Fruit fly (Drosophila melanogaster) whole organism, adult: ENCODE data around the gene CG32454.
A peak's percentile ranks its signal among the peaks of the same experiment; 100 is the strongest.

Experiments
- CG11617 ChIP-seq: fragments of 200-800 bp; sonication (Bioruptor generic); optimal IDR thresholded peaks from 2 replicates; lab custom pipeline; 2017; ENCODE audit warnings: mild to moderate bottlenecking, missing biosample characterization, missing genetic modification reagents, missing genetic modification characterization
- CG12768 ChIP-seq: fragments of 200-800 bp; sonication (Bioruptor generic); optimal IDR thresholded peaks from 2 replicates; lab custom pipeline; 2017; ENCODE audit warnings: missing biosample characterization, missing genetic modification characterization, mild to moderate bottlenecking, moderate library complexity, missing genetic modification reagents
- CG14711 ChIP-seq: fragments of 200-800 bp; sonication (Bioruptor generic); optimal IDR thresholded peaks from 2 replicates; lab custom pipeline; 2018; ENCODE audit warnings: missing biosample characterization, mild to moderate bottlenecking, missing genetic modification characterization, moderate library complexity
- CG1620 ChIP-seq: fragments of 200-800 bp; sonication (Bioruptor generic); optimal IDR thresholded peaks from 2 replicates; lab custom pipeline; 2016; ENCODE audit warnings: missing biosample characterization, missing genetic modification characterization
- CG33017 ChIP-seq: fragments of 200-800 bp; sonication (Bioruptor generic); optimal IDR thresholded peaks from 2 replicates; lab custom pipeline; 2018; ENCODE audit warnings: missing biosample characterization, mild to moderate bottlenecking, missing genetic modification characterization, moderate library complexity
- CG5204 ChIP-seq: fragments of 200-800 bp; sonication (Bioruptor generic); optimal IDR thresholded peaks from 2 replicates; lab custom pipeline; 2016; ENCODE audit warnings: missing biosample characterization, missing genetic modification characterization
- CG7045 ChIP-seq: fragments of 200-800 bp; sonication (Bioruptor generic); optimal IDR thresholded peaks from 2 replicates; lab custom pipeline; 2017; ENCODE audit warnings: missing biosample characterization, mild to moderate bottlenecking, missing genetic modification characterization
- CG7101 ChIP-seq: fragments of 200-800 bp; sonication (Bioruptor generic); optimal IDR thresholded peaks from 2 replicates; lab custom pipeline; 2018; ENCODE audit warnings: missing biosample characterization, mild to moderate bottlenecking, missing genetic modification characterization, moderate library complexity
- Clk ChIP-seq: fragments of 200-800 bp; sonication (Bioruptor generic); optimal IDR thresholded peaks from 2 replicates; lab custom pipeline; 2017; ENCODE audit warnings: missing biosample characterization, missing genetic modification characterization
- Crg-1 ChIP-seq: fragments of 200-800 bp; sonication (Bioruptor generic); optimal IDR thresholded peaks from 2 replicates; lab custom pipeline; 2016; ENCODE audit warnings: missing biosample characterization, missing genetic modification characterization
- Hr96 ChIP-seq: fragments of 200-800 bp; sonication (Bioruptor generic); optimal IDR thresholded peaks from 2 replicates; lab custom pipeline; 2016; ENCODE audit warnings: missing biosample characterization, missing genetic modification characterization
- Mnt ChIP-seq: fragments of 200-800 bp; sonication (Bioruptor generic); optimal IDR thresholded peaks from 2 replicates; lab custom pipeline; 2016; ENCODE audit warnings: missing biosample characterization, mild to moderate bottlenecking, missing genetic modification characterization
- bab1 ChIP-seq: fragments of 200-800 bp; sonication (Bioruptor generic); optimal IDR thresholded peaks from 3 replicates; lab custom pipeline; 2019; ENCODE audit warnings: missing biosample characterization, mild to moderate bottlenecking, missing genetic modification characterization, moderate library complexity
- cic ChIP-seq: fragments of 200-800 bp; sonication (Bioruptor generic); optimal IDR thresholded peaks from 2 replicates; lab custom pipeline; 2017; ENCODE audit warnings: missing biosample characterization, mild to moderate bottlenecking, missing genetic modification characterization, moderate library complexity
- cnc ChIP-seq, 2 experiments: fragments of >200 bp; optimal IDR thresholded peaks; 2 replicates each; lab custom pipeline; 2017
- kay ChIP-seq: fragments of 200-800 bp; sonication (Bioruptor generic); peaks from one replicate; lab custom pipeline; 2016; ENCODE audit warnings: missing biosample characterization, missing genetic modification characterization, borderline replicate concordance
- ovo ChIP-seq: fragments of 200-800 bp; sonication (Bioruptor generic); optimal IDR thresholded peaks from 2 replicates; lab custom pipeline; 2016; ENCODE audit warnings: missing biosample characterization, missing genetic modification characterization
- pad ChIP-seq: fragments of 200-800 bp; sonication (Bioruptor generic); optimal IDR thresholded peaks from 3 replicates; lab custom pipeline; 2017; ENCODE audit warnings: missing biosample characterization, missing genetic modification characterization, mild to moderate bottlenecking, moderate library complexity, missing genetic modification reagents
- tj ChIP-seq: fragments of 200-800 bp; sonication (Bioruptor generic); optimal IDR thresholded peaks from 3 replicates; lab custom pipeline; 2017; ENCODE audit warnings: missing biosample characterization, mild to moderate bottlenecking, missing genetic modification characterization, moderate library complexity
- toe ChIP-seq: fragments of 200-800 bp; sonication (Bioruptor generic); optimal IDR thresholded peaks from 2 replicates; lab custom pipeline; 2016; ENCODE audit warnings: missing biosample characterization, missing genetic modification characterization

The CG32454 gene

DNA sequence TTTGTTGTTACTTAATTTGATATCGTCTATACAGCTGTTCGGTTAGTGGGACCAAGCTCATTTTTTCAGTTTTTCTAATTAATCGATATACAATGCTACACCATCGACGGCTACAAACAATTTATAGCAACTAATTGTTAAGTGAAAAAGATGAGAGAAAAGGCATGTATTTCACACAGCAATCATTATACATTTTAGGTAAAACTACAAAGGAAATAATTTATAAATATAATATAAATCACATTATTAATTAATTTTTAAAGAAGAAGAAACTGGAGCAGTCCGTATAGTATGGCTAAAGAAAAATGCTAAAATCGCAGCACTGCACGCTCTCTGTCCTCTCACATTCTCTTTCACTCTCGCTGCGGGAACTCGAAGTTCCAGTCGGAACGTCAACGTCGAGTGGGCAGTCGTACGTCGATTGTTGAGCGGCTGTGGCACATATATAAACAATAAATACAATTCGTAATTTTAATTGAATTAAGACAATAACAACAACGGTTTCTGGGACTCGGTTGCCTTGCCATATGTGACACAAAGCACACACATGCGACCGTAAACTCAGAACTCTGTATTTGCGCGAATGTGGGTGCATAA lies 1.7 kb upstream of the CG32454 start, which contains the start of the genes CG14450 and CG11367:
Gene CG14450, minus strand, starts transcription at position 51 of the 597 bp plus-strand sequence.
Gene CG11367, plus strand, starts transcription at position 373 of the 597 bp plus-strand sequence.
- TF ChIP-seq Hr96 (GFP tag; lab: Kevin White, UChicago) (no peak), CG33017 (tag; lab: Kevin White, UChicago) (peak; percentile 19), cic (GFP tag; lab: Kevin White, UChicago) (peak; percentile 40), CG12768 (GFP tag; lab: Kevin White, UChicago) (peak; percentile 19), CG14711 (tag; lab: Kevin White, UChicago) (peak; percentile 26), toe (no peak), pad (GFP tag; lab: Kevin White, UChicago) (no peak), bab1 (GFP tag; lab: Kevin White, UChicago) (peak; percentile 34), CG5204 (peak; percentile 15), ovo (GFP tag; lab: Kevin White, UChicago) (peak; percentile 16), CG11617 (GFP tag; lab: Kevin White, UChicago) (peak; percentile 2), tj (GFP tag; lab: Kevin White, UChicago) (no peak)

dm6 chr3L:22731393-22731792 lies 1.8 kb downstream of the CG32454 start:
- no peak for TF ChIP-seq cnc (optimal IDR thresholded peaks at IDR 0.05; lab: Kevin White, UChicago)
- TF ChIP-seq CG5204, result no peak
- no peak for TF ChIP-seq CG33017 (tag; lab: Kevin White, UChicago)
- TF ChIP-seq Hr96 (GFP tag; lab: Kevin White, UChicago), result no peak
- TF ChIP-seq Crg-1 (GFP tag; lab: Kevin White, UChicago), result no peak
- TF ChIP-seq Clk (GFP tag; lab: Kevin White, UChicago), result no peak
- no peak for TF ChIP-seq CG12768 (GFP tag; lab: Kevin White, UChicago)
- no peak for TF ChIP-seq ovo (GFP tag; lab: Kevin White, UChicago)
- TF ChIP-seq toe, result no peak
- no peak for TF ChIP-seq CG1620 (GFP tag; lab: Kevin White, UChicago)

DNA sequence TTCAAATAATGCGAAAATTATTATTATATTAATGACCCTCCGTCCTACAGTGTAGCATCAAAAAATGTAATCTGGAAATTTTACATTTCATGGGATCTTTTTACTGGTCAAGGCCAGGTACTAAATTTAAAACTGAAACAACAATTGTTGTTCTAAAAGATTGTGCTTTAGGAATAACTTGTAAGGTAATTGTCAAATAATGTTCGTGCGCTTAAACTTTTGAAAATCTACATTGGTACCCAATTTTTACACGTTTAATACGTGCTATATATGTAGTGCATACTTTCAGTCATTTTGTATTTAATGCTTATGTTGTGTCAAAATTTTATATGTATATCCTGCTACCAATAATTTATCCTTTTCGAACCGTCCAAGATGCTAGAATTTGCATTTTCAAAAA lies 4.0 kb downstream of the CG32454 start:
- TF ChIP-seq CG7045 (no peak), kay (peak; percentile 54)

dm6 chr3L:22737732-22738611 lies 8.4 kb downstream of the CG32454 start, which contains the start of gene CG11241:
CG11241 (minus strand) TSS chr3L:22738420.
- TF ChIP-seq Mnt (GFP tag; lab: Kevin White, UChicago), result peak; percentile 74
- no peak for TF ChIP-seq CG7045
- TF ChIP-seq CG7101 (tag; lab: Kevin White, UChicago), result no peak
- TF ChIP-seq pad (GFP tag; lab: Kevin White, UChicago), result no peak
- TF ChIP-seq CG5204, result no peak
- peak; percentile 30 for TF ChIP-seq ovo (GFP tag; lab: Kevin White, UChicago)
- no peak for TF ChIP-seq CG1620 (GFP tag; lab: Kevin White, UChicago)
- peak; percentile 10 for TF ChIP-seq cic (GFP tag; lab: Kevin White, UChicago)
- TF ChIP-seq cnc (optimal IDR thresholded peaks at IDR 0.05; lab: Kevin White, UChicago), result no peak
- no peak for TF ChIP-seq CG11617 (GFP tag; lab: Kevin White, UChicago)
- TF ChIP-seq CG33017 (tag; lab: Kevin White, UChicago), result no peak
- peak; percentile 1 for TF ChIP-seq CG12768 (GFP tag; lab: Kevin White, UChicago)
- no peak for TF ChIP-seq bab1 (GFP tag; lab: Kevin White, UChicago)
- TF ChIP-seq Clk (GFP tag; lab: Kevin White, UChicago), result no peak
- peak; percentile 26 for TF ChIP-seq kay
- TF ChIP-seq Hr96 (GFP tag; lab: Kevin White, UChicago), result peak; percentile 3
- no peak for TF ChIP-seq CG14711 (tag; lab: Kevin White, UChicago)

- TF ChIP-seq CG14711 (tag; lab: Kevin White, UChicago), result peak; percentile 82
- TF ChIP-seq CG5204, result peak; percentile 93
- peak; percentile 90 for TF ChIP-seq pad (GFP tag; lab: Kevin White, UChicago)
- TF ChIP-seq CG11617 (GFP tag; lab: Kevin White, UChicago), result peak; percentile 95
- TF ChIP-seq tj (GFP tag; lab: Kevin White, UChicago), result peak; percentile 64
- no peak for TF ChIP-seq cnc (optimal IDR thresholded peaks at IDR 0.05; lab: Kevin White, UChicago)
- peak; percentile 93 for TF ChIP-seq Clk (GFP tag; lab: Kevin White, UChicago)
- peak; percentile 83 for TF ChIP-seq CG33017 (tag; lab: Kevin White, UChicago)
- peak; percentile 92 for TF ChIP-seq ovo (GFP tag; lab: Kevin White, UChicago)
- TF ChIP-seq CG1620 (GFP tag; lab: Kevin White, UChicago), result peak; percentile 97
- peak; percentile 93 for TF ChIP-seq Hr96 (GFP tag; lab: Kevin White, UChicago)
- peak; percentile 88 for TF ChIP-seq CG7101 (tag; lab: Kevin White, UChicago)
- peak; percentile 97 for TF ChIP-seq Crg-1 (GFP tag; lab: Kevin White, UChicago)
- peak; percentile 89 for TF ChIP-seq bab1 (GFP tag; lab: Kevin White, UChicago)
- peak; percentile 96 for TF ChIP-seq CG12768 (GFP tag; lab: Kevin White, UChicago)
- peak; percentile 96 for TF ChIP-seq kay
- peak; percentile 84 for TF ChIP-seq cic (GFP tag; lab: Kevin White, UChicago)
- peak; percentile 89 for TF ChIP-seq Mnt (GFP tag; lab: Kevin White, UChicago)
- TF ChIP-seq CG7045, result peak; percentile 92
- TF ChIP-seq toe, result peak; percentile 96
Observed at dm6 chr3L:22741389-22742120, 12.0 kb downstream of the CG32454 start, which contains the start of gene CG7369. CG7369 (plus strand) TSS chr3L:22741793.
